Worm (Caenorhabditis elegans): ENCODE data around the gene E02H4.6.

ce11 chrX:14296559-14296958, 44.6 kb upstream of the E02H4.6 start, which contains the start of gene madd-3:
- TF ChIP-seq attf-4 (tag; optimal IDR thresholded peaks at IDR 0.05) (no peak), nhr-28 (tag; optimal IDR thresholded peaks at IDR 0.05) (no peak), fos-1 (tag; optimal IDR thresholded peaks at IDR 0.05) (no peak), unc-62 (GFP tag; optimal IDR thresholded peaks at IDR 0.05 in 1 of 2) (no peak), unc-62 (tag; optimal IDR thresholded peaks at IDR 0.05) (no peak), egl-27 (tag; optimal IDR thresholded peaks at IDR 0.05) (no peak), zag-1 (tag; optimal IDR thresholded peaks at IDR 0.05) (no peak), nhr-25 (tag; optimal IDR thresholded peaks at IDR 0.05; ENCODE audit: borderline replicate concordance, insufficient read depth) (no peak)

All from whole organism, L4 larva.